Worm (Caenorhabditis elegans) whole organism, young adult: ENCODE results near the gene C37C3.2.

ENCODE experiments used
- B0035.1 ChIP-seq: sonication (generic microtip); optimal IDR thresholded peaks from 2 replicates; lab custom pipeline; 2016; ENCODE audit warnings: missing genetic modification characterization, mild to moderate bottlenecking, missing compliant biosample characterization, missing genotype, missing genetic modification reagents
- B0261.1 ChIP-seq: sonication (generic microtip); optimal IDR thresholded peaks from 2 replicates; lab custom pipeline; 2016; ENCODE audit warnings: mild to moderate bottlenecking, missing genetic modification characterization, moderate library complexity, missing compliant biosample characterization
- C06A6.2 ChIP-seq: fragments of 200-800 bp; sonication (Bioruptor generic); conservative IDR thresholded peaks from 2 replicates; pipeline ENCODE4 v1.3.6; 2022; ENCODE audit warnings: missing genetic modification characterization, missing compliant biosample characterization
- D2030.7 ChIP-seq: fragments of 200-800 bp; sonication (Bioruptor generic); IDR thresholded peaks from 2 replicates; pipeline ENCODE4 v1.3.6; 2022; ENCODE audit warnings: missing genetic modification reagents, missing genetic modification characterization, missing compliant biosample characterization
- F33H1.4 ChIP-seq: fragments of 200-800 bp; sonication (Bioruptor generic); IDR thresholded peaks from 2 replicates; pipeline ENCODE4 v1.3.6; 2022; ENCODE audit warnings: missing genetic modification reagents, missing genetic modification characterization, missing compliant biosample characterization
- F37B4.10 ChIP-seq: fragments of 200-800 bp; sonication (Bioruptor generic); IDR thresholded peaks from 2 replicates; pipeline ENCODE4 v1.3.6; 2022; ENCODE audit warnings: missing genetic modification characterization, missing compliant biosample characterization
- F49E8.2 ChIP-seq: sonication (generic microtip); optimal IDR thresholded peaks from 3 replicates; lab custom pipeline; 2017; ENCODE audit warnings: missing genetic modification characterization, mild to moderate bottlenecking, missing compliant biosample characterization, antibody characterized with exemption, moderate library complexity; ENCODE audit not compliant: insufficient read depth
- F57C9.4 ChIP-seq: sonication (generic microtip); optimal IDR thresholded peaks from 2 replicates; lab custom pipeline; 2017; ENCODE audit warnings: mild to moderate bottlenecking, missing genetic modification characterization, missing compliant biosample characterization
- Y53G8AR.9 ChIP-seq: fragments of 200-800 bp; sonication (Bioruptor generic); conservative IDR thresholded peaks from 2 replicates; pipeline ENCODE4 v1.3.6; 2022; ENCODE audit warnings: missing genetic modification reagents, missing genetic modification characterization, missing compliant biosample characterization
- Y56A3A.18 ChIP-seq: fragments of 200-800 bp; sonication (Bioruptor generic); IDR thresholded peaks from 2 replicates; pipeline ENCODE4 v1.3.6; 2022; ENCODE audit warnings: missing genetic modification reagents, missing genetic modification characterization, missing compliant biosample characterization
- Y67H2A.10 ChIP-seq: fragments of 200-800 bp; sonication (Bioruptor generic); conservative IDR thresholded peaks from 2 replicates; pipeline ENCODE4 v1.3.6; 2022; ENCODE audit warnings: missing genetic modification reagents, missing genetic modification characterization, missing compliant biosample characterization
- akir-1 ChIP-seq: fragments of 200-800 bp; sonication (Bioruptor generic); optimal IDR thresholded peaks from 2 replicates; lab custom pipeline; 2018; ENCODE audit warnings: mild to moderate bottlenecking, missing genetic modification characterization, moderate library complexity, missing compliant biosample characterization
- aptf-2 ChIP-seq: fragments of 200-800 bp; sonication (Bioruptor generic); conservative IDR thresholded peaks from 2 replicates; pipeline ENCODE4 v1.3.6; 2022; ENCODE audit warnings: missing genetic modification reagents, missing genetic modification characterization, missing compliant biosample characterization
- aptf-3 ChIP-seq: fragments of 200-800 bp; sonication (Bioruptor generic); IDR thresholded peaks from 2 replicates; pipeline ENCODE4 v1.3.6; 2022; ENCODE audit warnings: missing genetic modification characterization, missing compliant biosample characterization
- atf-7 ChIP-seq: sonication (generic microtip); optimal IDR thresholded peaks from 2 replicates; lab custom pipeline; 2017; ENCODE audit warnings: mild to moderate bottlenecking, missing genetic modification characterization, missing compliant biosample characterization
- attf-5 ChIP-seq: fragments of 200-800 bp; sonication (Bioruptor generic); optimal IDR thresholded peaks from 2 replicates; lab custom pipeline; 2018; ENCODE audit warnings: mild to moderate bottlenecking, missing genetic modification characterization, missing compliant biosample characterization
- cebp-2 ChIP-seq: fragments of 200-800 bp; sonication (Bioruptor generic); IDR thresholded peaks from 2 replicates; pipeline ENCODE4 v1.3.6; 2022; ENCODE audit warnings: missing genetic modification characterization, missing compliant biosample characterization
- ceh-100 ChIP-seq: fragments of 200-800 bp; sonication (Bioruptor generic); IDR thresholded peaks from 2 replicates; pipeline ENCODE4 v1.3.6; 2022; ENCODE audit warnings: missing genetic modification reagents, missing genetic modification characterization, missing compliant biosample characterization
- ceh-27 ChIP-seq: fragments of 200-800 bp; sonication (Bioruptor generic); optimal IDR thresholded peaks from 2 replicates; lab custom pipeline; 2018; ENCODE audit warnings: mild to moderate bottlenecking, missing genetic modification characterization, moderate library complexity, missing compliant biosample characterization
- ceh-40 ChIP-seq: fragments of 200-800 bp; sonication (Bioruptor generic); IDR thresholded peaks from 2 replicates; pipeline ENCODE4 v1.3.6; 2022; ENCODE audit warnings: missing genetic modification characterization, missing compliant biosample characterization
- chd-7 ChIP-seq: sonication (generic microtip); optimal IDR thresholded peaks from 2 replicates; lab custom pipeline; 2016; ENCODE audit warnings: mild to moderate bottlenecking, missing genetic modification characterization, moderate library complexity, missing compliant biosample characterization
- dox-1 ChIP-seq: fragments of 200-800 bp; sonication (Bioruptor generic); IDR thresholded peaks from 2 replicates; pipeline ENCODE4 v1.3.6; 2022; ENCODE audit warnings: missing genetic modification reagents, missing genetic modification characterization, missing compliant biosample characterization
- dpl-1 ChIP-seq: fragments of 150-350 bp; optimal IDR thresholded peaks from 2 replicates; lab custom pipeline; 2014; ENCODE audit warnings: missing biosample characterization, missing genetic modification reagents, missing genetic modification characterization
- ets-4 ChIP-seq: fragments of 200-800 bp; sonication (Bioruptor generic); optimal IDR thresholded peaks from 2 replicates; lab custom pipeline; 2018; ENCODE audit warnings: mild to moderate bottlenecking, missing genetic modification characterization, missing compliant biosample characterization
- hmg-1.2 ChIP-seq: fragments of 200-800 bp; sonication (Bioruptor generic); IDR thresholded peaks from 2 replicates; pipeline ENCODE4 v1.3.6; 2022; ENCODE audit warnings: missing genetic modification reagents, missing genetic modification characterization, missing compliant biosample characterization
- lag-1 ChIP-seq: fragments of 200-800 bp; sonication (Bioruptor generic); IDR thresholded peaks from 2 replicates; pipeline ENCODE4 v1.3.6; 2022; ENCODE audit warnings: missing genetic modification reagents, missing genetic modification characterization, missing compliant biosample characterization
- let-607 ChIP-seq, 2 experiments: fragments of 200-800 bp in 1 of 2; sonication (Bioruptor generic) in 1 of 2; sonication (generic microtip) in 1 of 2; optimal IDR thresholded peaks; 2 replicates each; lab custom pipeline; 2016 to 2018; ENCODE audit warnings: mild to moderate bottlenecking in 2 of 2, missing compliant biosample characterization in 2 of 2, missing genetic modification characterization in 2 of 2, moderate library complexity in 2 of 2, missing genotype in 1 of 2
- lin-26 ChIP-seq: fragments of 200-800 bp; sonication (Bioruptor generic); IDR thresholded peaks from 2 replicates; pipeline ENCODE4 v1.3.6; 2022; ENCODE audit warnings: missing genetic modification reagents, missing genetic modification characterization, missing compliant biosample characterization
- lir-1 ChIP-seq: fragments of 200-800 bp; sonication (Bioruptor generic); conservative IDR thresholded peaks from 2 replicates; pipeline ENCODE4 v1.3.6; 2022; ENCODE audit warnings: missing genetic modification reagents, missing genetic modification characterization, missing compliant biosample characterization
- madf-10 ChIP-seq: sonication (generic microtip); optimal IDR thresholded peaks from 2 replicates; lab custom pipeline; 2016; ENCODE audit warnings: mild to moderate bottlenecking, missing genetic modification characterization, missing compliant biosample characterization
- mcd-1 ChIP-seq: fragments of 200-800 bp; sonication (Bioruptor generic); IDR thresholded peaks from 2 replicates; pipeline ENCODE4 v1.3.6; 2022; ENCODE audit warnings: missing genetic modification reagents, missing genetic modification characterization, missing compliant biosample characterization
- mel-28 ChIP-seq: sonication (generic microtip); optimal IDR thresholded peaks from 2 replicates; lab custom pipeline; 2016; ENCODE audit warnings: borderline replicate concordance, mild to moderate bottlenecking, missing genetic modification characterization, missing compliant biosample characterization
- nfya-1 ChIP-seq: sonication (generic microtip); optimal IDR thresholded peaks from 2 replicates; lab custom pipeline; 2017; ENCODE audit warnings: antibody characterized with exemption, missing compliant biosample characterization, missing genetic modification characterization, borderline replicate concordance; ENCODE audit not compliant: insufficient read depth
- nfya-2 ChIP-seq: fragments of 200-800 bp; sonication (Bioruptor generic); IDR thresholded peaks from 2 replicates; pipeline ENCODE4 v1.3.6; 2022; ENCODE audit warnings: missing genetic modification reagents, missing genetic modification characterization, missing compliant biosample characterization
- nfyb-1 ChIP-seq: fragments of 200-800 bp; sonication (Bioruptor generic); IDR thresholded peaks from 2 replicates; pipeline ENCODE4 v1.3.6; 2022; ENCODE audit warnings: missing genetic modification reagents, missing genetic modification characterization, missing compliant biosample characterization
- nhr-27 ChIP-seq: fragments of 200-800 bp; sonication (Bioruptor generic); optimal IDR thresholded peaks from 2 replicates; lab custom pipeline; 2018; ENCODE audit warnings: mild to moderate bottlenecking, missing genetic modification characterization, moderate library complexity, missing compliant biosample characterization
- pbrm-1 ChIP-seq: fragments of 200-800 bp; sonication (Bioruptor generic); IDR thresholded peaks from 2 replicates; pipeline ENCODE4 v1.3.6; 2022; ENCODE audit warnings: missing genetic modification reagents, missing genetic modification characterization, missing compliant biosample characterization
- rcor-1 ChIP-seq: fragments of 200-800 bp; sonication (Bioruptor generic); IDR thresholded peaks from 2 replicates; pipeline ENCODE4 v1.3.6; 2022; ENCODE audit warnings: missing genetic modification reagents, missing genetic modification characterization, missing compliant biosample characterization
- sdz-38 ChIP-seq: sonication (generic microtip); optimal IDR thresholded peaks from 2 replicates; lab custom pipeline; 2016; ENCODE audit warnings: missing genotype, missing genetic modification characterization, missing compliant biosample characterization
- snpc-1.1 ChIP-seq: sonication (generic microtip); optimal IDR thresholded peaks from 2 replicates; lab custom pipeline; 2017; ENCODE audit warnings: missing genetic modification characterization, mild to moderate bottlenecking, missing compliant biosample characterization, antibody characterized with exemption, moderate library complexity, missing genotype, missing genetic modification reagents; ENCODE audit not compliant: insufficient read depth
- snpc-1.3 ChIP-seq: sonication (generic microtip); optimal IDR thresholded peaks from 2 replicates; lab custom pipeline; 2017; ENCODE audit warnings: missing genetic modification characterization, mild to moderate bottlenecking, missing compliant biosample characterization, antibody characterized with exemption, moderate library complexity, missing genotype, missing genetic modification reagents; ENCODE audit not compliant: insufficient read depth
- snpc-4 ChIP-seq, 5 experiments: fragments of 150-350 bp in 1 of 5; sonication (generic microtip) in 4 of 5; optimal IDR thresholded peaks; 2 replicates each; lab custom pipeline; 2014 to 2018; ENCODE audit warnings: missing genetic modification characterization in 5 of 5, missing biosample characterization in 3 of 5, antibody characterized with exemption in 2 of 5, mild to moderate bottlenecking in 2 of 5, missing compliant biosample characterization in 2 of 5, missing genotype in 2 of 5, moderate library complexity in 2 of 5, missing genetic modification reagents in 1 of 5
- sptf-2 ChIP-seq: fragments of 200-800 bp; sonication (Bioruptor generic); optimal IDR thresholded peaks from 2 replicates; lab custom pipeline; 2018; ENCODE audit warnings: mild to moderate bottlenecking, missing genetic modification characterization, missing compliant biosample characterization
- tbp1 ChIP-seq: fragments of 200-800 bp; sonication (Bioruptor generic); optimal IDR thresholded peaks from 2 replicates; lab custom pipeline; 2018; ENCODE audit warnings: mild to moderate bottlenecking, missing genetic modification characterization, missing compliant biosample characterization
- tlf-1 ChIP-seq: fragments of 200-800 bp; sonication (Bioruptor generic); optimal IDR thresholded peaks from 2 replicates; lab custom pipeline; 2018; ENCODE audit warnings: mild to moderate bottlenecking, missing genetic modification characterization, missing compliant biosample characterization
- ztf-25 ChIP-seq: fragments of 200-800 bp; sonication (Bioruptor generic); IDR thresholded peaks from 2 replicates; pipeline ENCODE4 v1.3.6; 2022; ENCODE audit warnings: missing genetic modification reagents, missing genetic modification characterization, missing compliant biosample characterization

C37C3.2 gene

ce11 chrV:7853900-7854299 is 1.8 kb upstream of the C37C3.2 start (continued):
- TF ChIP-seq ceh-27 (GFP tag; lab: Kevin White, UChicago): no peak
- no peak for TF ChIP-seq F37B4.10 (GFP tag; lab: Robert Waterston, UW)
- no peak for TF ChIP-seq Y53G8AR.9 (GFP tag; lab: Robert Waterston, UW)
- no peak for TF ChIP-seq madf-10 (tag; lab: Kevin White, UChicago)
- TF ChIP-seq F33H1.4 (GFP tag; lab: Robert Waterston, UW): peak; percentile 87
- no peak for TF ChIP-seq nfya-2 (GFP tag; lab: Robert Waterston, UW)
- TF ChIP-seq dpl-1 (GFP tag; lab: Kevin White, UChicago): peak; percentile 47
- TF ChIP-seq B0261.1 (tag; lab: Kevin White, UChicago): no peak
- TF ChIP-seq snpc-4 (GFP tag; optimal IDR thresholded peaks at IDR 0.05; lab: Kevin White, UChicago): no peak
- peak in 1 of 4 experiments; percentile 26 for TF ChIP-seq snpc-4 (tag; optimal IDR thresholded peaks at IDR 0.05; lab: Kevin White, UChicago)
- no peak for TF ChIP-seq pbrm-1 (GFP tag; lab: Robert Waterston, UW)
- TF ChIP-seq snpc-1.3: peak; percentile 14
- TF ChIP-seq aptf-3 (GFP tag; lab: Robert Waterston, UW): no peak
- no peak for TF ChIP-seq F57C9.4
- no peak for TF ChIP-seq lin-26 (GFP tag; lab: Robert Waterston, UW)
- no peak for TF ChIP-seq Y67H2A.10 (GFP tag; lab: Robert Waterston, UW)
- no peak for TF ChIP-seq ceh-100 (GFP tag; lab: Robert Waterston, UW)
- TF ChIP-seq D2030.7 (GFP tag; lab: Robert Waterston, UW): peak; percentile 45; the same call in 1 of the 2 replicates
- no peak for TF ChIP-seq lag-1 (GFP tag; lab: Robert Waterston, UW)
- TF ChIP-seq F49E8.2 (tag; lab: Kevin White, UChicago): no peak
- TF ChIP-seq Y56A3A.18 (GFP tag; lab: Robert Waterston, UW): no peak
- no peak for TF ChIP-seq nfyb-1
- no peak for TF ChIP-seq attf-5
- TF ChIP-seq mel-28 (tag; lab: Kevin White, UChicago): no peak
- TF ChIP-seq dox-1 (GFP tag; lab: Robert Waterston, UW): peak; percentile 47
- TF ChIP-seq sptf-2 (GFP tag; lab: Kevin White, UChicago): no peak

DNA sequence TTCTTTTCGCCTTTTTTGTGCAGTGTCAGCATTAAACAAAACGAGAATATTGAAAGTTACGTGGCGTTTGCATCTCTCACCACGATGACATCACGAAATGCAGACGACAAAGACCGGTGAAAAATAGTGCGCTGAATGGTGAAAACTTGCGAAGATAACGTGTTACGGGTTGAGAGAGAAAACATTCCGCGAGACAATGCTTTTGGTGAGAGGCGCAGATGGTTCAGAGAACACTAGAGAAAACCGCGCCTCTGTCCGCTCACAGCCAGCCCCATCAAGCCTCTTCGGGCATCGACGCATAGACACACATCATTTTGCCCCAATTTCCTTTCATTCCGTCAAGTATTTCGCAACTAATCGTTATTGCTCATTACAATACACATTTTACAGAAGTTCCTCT is 1.1 kb upstream of the C37C3.2 start, which contains the start of the genes C37C3.9 and C37C3.18:
Gene C37C3.9, minus strand, starts transcription at position 98 of the 400 bp plus-strand sequence.
Gene C37C3.18, plus strand, starts transcription at position 391 of the 400 bp plus-strand sequence.
- TF ChIP-seq ceh-40 (no peak), atf-7 (tag; lab: Kevin White, UChicago) (peak; percentile 91), mcd-1 (GFP tag; lab: Robert Waterston, UW) (peak; percentile 44; the same call in 1 of the 2 replicates), cebp-2 (GFP tag; lab: Robert Waterston, UW) (no peak), sdz-38 (tag; lab: Kevin White, UChicago) (no peak), ztf-25 (GFP tag; lab: Robert Waterston, UW) (no peak), aptf-2 (no peak), hmg-1.2 (GFP tag; lab: Robert Waterston, UW) (peak; percentile 96), snpc-1.1 (tag; lab: Kevin White, UChicago) (no peak), chd-7 (peak; percentile 41), lir-1 (GFP tag; lab: Robert Waterston, UW) (no peak), B0035.1 (tag; lab: Kevin White, UChicago) (no peak), let-607 (tag; optimal IDR thresholded peaks at IDR 0.05; lab: Kevin White, UChicago) (peak; percentile 73 to 90), tbp1 (GFP tag; lab: Kevin White, UChicago) (peak; percentile 26), C06A6.2 (GFP tag; lab: Robert Waterston, UW) (no peak), nfya-1 (tag; lab: Kevin White, UChicago) (no peak), akir-1 (GFP tag; lab: Kevin White, UChicago) (peak; percentile 50), pbrm-1 (GFP tag; lab: Robert Waterston, UW) (peak; percentile 54; the same call in 1 of the 2 replicates), nhr-27 (tag; lab: Kevin White, UChicago) (no peak), ets-4 (GFP tag; lab: Kevin White, UChicago) (peak; percentile 21), rcor-1 (no peak), snpc-4 (GFP tag; optimal IDR thresholded peaks at IDR 0.05; lab: Kevin White, UChicago) (no peak), snpc-4 (tag; optimal IDR thresholded peaks at IDR 0.05; lab: Kevin White, UChicago) (peak; percentile 72 to 79 (median 76)), F33H1.4 (GFP tag; lab: Robert Waterston, UW) (no peak), tlf-1 (GFP tag; lab: Kevin White, UChicago) (no peak)
